Worm (Caenorhabditis elegans) whole organism, L3 larva: ENCODE results near the gene EEED8.15.
A peak's percentile ranks its signal among the peaks of the same experiment; 100 is the strongest.

ENCODE experiments used
- R02D3.7 ChIP-seq: fragments of 150-350 bp; optimal IDR thresholded peaks from 2 replicates; lab custom pipeline; 2014; ENCODE audit warnings: missing biosample characterization, missing genetic modification characterization
- ZK546.5 ChIP-seq: sonication (generic microtip); optimal IDR thresholded peaks from 2 replicates; lab custom pipeline; 2017; ENCODE audit warnings: missing biosample characterization, missing genetic modification characterization
- ceh-16 ChIP-seq: sonication (generic microtip); optimal IDR thresholded peaks from 2 replicates; lab custom pipeline; 2017; ENCODE audit warnings: missing biosample characterization, missing genetic modification characterization
- daf-12 ChIP-seq: fragments of 150-350 bp; optimal IDR thresholded peaks from 2 replicates; lab custom pipeline; 2014; ENCODE audit warnings: missing biosample characterization, missing genetic modification reagents, missing genetic modification characterization
- egl-27 ChIP-seq: sonication (generic microtip); optimal IDR thresholded peaks from 4 replicates; lab custom pipeline; 2017; ENCODE audit warnings: missing biosample characterization, missing genetic modification reagents, missing genetic modification characterization
- egl-5 ChIP-seq: fragments of 150-350 bp; optimal IDR thresholded peaks from 2 replicates; lab custom pipeline; 2017; ENCODE audit warnings: missing biosample characterization, missing genetic modification reagents, missing genetic modification characterization, inconsistent platforms
- elt-2 ChIP-seq: sonication (generic microtip); optimal IDR thresholded peaks from 2 replicates; lab custom pipeline; 2016; ENCODE audit warnings: missing genetic modification reagents, mild to moderate bottlenecking, missing genetic modification characterization, missing compliant biosample characterization
- elt-3 ChIP-seq, 3 experiments: fragments of 150-350 bp in 1 of 3; sonication (generic microtip) in 2 of 3; optimal IDR thresholded peaks; 2 replicates in 2 of 3; 4 replicates in 1 of 3; lab custom pipeline; 2014 to 2017; ENCODE audit warnings: missing biosample characterization in 3 of 3, missing genetic modification characterization in 3 of 3
- eor-1 ChIP-seq, 2 experiments: fragments of 150-350 bp; optimal IDR thresholded peaks; 2 replicates each; lab custom pipeline; 2014 to 2018; ENCODE audit warnings: missing biosample characterization in 2 of 2, missing genetic modification characterization in 2 of 2
- fos-1 ChIP-seq: fragments of 150-350 bp; optimal IDR thresholded peaks from 2 replicates; lab custom pipeline; 2014; ENCODE audit warnings: missing biosample characterization, missing genetic modification characterization
- hmg-11 ChIP-seq: sonication (generic microtip); optimal IDR thresholded peaks from 2 replicates; lab custom pipeline; 2016; ENCODE audit warnings: missing genetic modification characterization, missing compliant biosample characterization
- jun-1 ChIP-seq: fragments of 150-350 bp; optimal IDR thresholded peaks from 2 replicates; lab custom pipeline; 2014; ENCODE audit warnings: missing biosample characterization, missing genetic modification reagents, missing genetic modification characterization
- lin-39 ChIP-seq: fragments of 150-350 bp; optimal IDR thresholded peaks from 2 replicates; lab custom pipeline; 2018; ENCODE audit warnings: missing biosample characterization, missing genetic modification reagents, missing genetic modification characterization
- lsy-12 ChIP-seq: sonication (generic microtip); optimal IDR thresholded peaks from 2 replicates; lab custom pipeline; 2016; ENCODE audit warnings: mild to moderate bottlenecking, missing genetic modification characterization, missing compliant biosample characterization
- mml-1 ChIP-seq: fragments of 150-350 bp; sonication (generic microtip); optimal IDR thresholded peaks from 3 replicates; lab custom pipeline; 2014; ENCODE audit warnings: missing biosample characterization, missing genetic modification characterization
- nhr-11 ChIP-seq: fragments of 150-350 bp; optimal IDR thresholded peaks from 2 replicates; lab custom pipeline; 2014; ENCODE audit warnings: missing biosample characterization, missing genetic modification characterization
- nhr-12 ChIP-seq: fragments of 150-350 bp; optimal IDR thresholded peaks from 2 replicates; lab custom pipeline; 2014; ENCODE audit warnings: missing biosample characterization, missing genetic modification characterization
- nhr-23 ChIP-seq: fragments of 150-350 bp; optimal IDR thresholded peaks from 2 replicates; lab custom pipeline; 2014; ENCODE audit warnings: missing biosample characterization, missing genetic modification reagents, missing genetic modification characterization
- nhr-237 ChIP-seq: fragments of 150-350 bp; optimal IDR thresholded peaks from 2 replicates; lab custom pipeline; 2014; ENCODE audit warnings: missing biosample characterization, missing genetic modification characterization
- nhr-28 ChIP-seq: fragments of 150-350 bp; optimal IDR thresholded peaks from 2 replicates; lab custom pipeline; 2014; ENCODE audit warnings: missing biosample characterization, missing genetic modification characterization
- nhr-43 ChIP-seq: sonication (generic microtip); optimal IDR thresholded peaks from 2 replicates; lab custom pipeline; 2016; ENCODE audit warnings: mild to moderate bottlenecking, missing genetic modification characterization, missing compliant biosample characterization; ENCODE audit not compliant: poor library complexity, severe bottlenecking
- nhr-67 ChIP-seq: fragments of 150-350 bp; optimal IDR thresholded peaks from 2 replicates; lab custom pipeline; 2014; ENCODE audit warnings: missing biosample characterization, missing genetic modification characterization
- nhr-76 ChIP-seq: fragments of 150-350 bp; sonication (generic microtip); optimal IDR thresholded peaks from 5 replicates; lab custom pipeline; 2014; ENCODE audit warnings: missing biosample characterization, missing genetic modification characterization
- nhr-77 ChIP-seq: fragments of 150-350 bp; optimal IDR thresholded peaks from 2 replicates; lab custom pipeline; 2014; ENCODE audit warnings: missing biosample characterization, missing genetic modification characterization
- pha-4 ChIP-seq: fragments of 150-350 bp; optimal IDR thresholded peaks from 2 replicates; lab custom pipeline; 2014; ENCODE audit warnings: missing biosample characterization, missing genetic modification reagents, missing genetic modification characterization
- pqm-1 ChIP-seq: fragments of 150-350 bp; optimal IDR thresholded peaks from 2 replicates; lab custom pipeline; 2017; ENCODE audit warnings: missing biosample characterization, missing genetic modification characterization, inconsistent platforms
- sea-2 ChIP-seq: fragments of 150-350 bp; sonication (generic microtip); optimal IDR thresholded peaks from 4 replicates; lab custom pipeline; 2014; ENCODE audit warnings: missing biosample characterization, missing genetic modification reagents, missing genetic modification characterization
- skn-1 ChIP-seq: fragments of 150-350 bp; optimal IDR thresholded peaks from 2 replicates; lab custom pipeline; 2014; ENCODE audit warnings: missing biosample characterization, missing genetic modification characterization
- tbx-2 ChIP-seq: sonication (generic microtip); optimal IDR thresholded peaks from 2 replicates; lab custom pipeline; 2016; ENCODE audit warnings: mild to moderate bottlenecking, missing genetic modification characterization, missing compliant biosample characterization
- unc-39 ChIP-seq: sonication (generic microtip); optimal IDR thresholded peaks from 4 replicates; lab custom pipeline; 2017; ENCODE audit warnings: missing biosample characterization, missing genetic modification characterization
- unc-62 ChIP-seq: fragments of 150-350 bp; sonication (generic microtip); optimal IDR thresholded peaks from 4 replicates; lab custom pipeline; 2014; ENCODE audit warnings: missing biosample characterization, missing genetic modification reagents, missing genetic modification characterization
- zag-1 ChIP-seq: fragments of 150-350 bp; optimal IDR thresholded peaks from 2 replicates; lab custom pipeline; 2014; ENCODE audit warnings: missing biosample characterization, missing genetic modification characterization
- ztf-11 ChIP-seq: fragments of 150-350 bp; optimal IDR thresholded peaks from 2 replicates; lab custom pipeline; 2014; ENCODE audit warnings: missing biosample characterization, missing genetic modification characterization

The EEED8.15 gene

DNA sequence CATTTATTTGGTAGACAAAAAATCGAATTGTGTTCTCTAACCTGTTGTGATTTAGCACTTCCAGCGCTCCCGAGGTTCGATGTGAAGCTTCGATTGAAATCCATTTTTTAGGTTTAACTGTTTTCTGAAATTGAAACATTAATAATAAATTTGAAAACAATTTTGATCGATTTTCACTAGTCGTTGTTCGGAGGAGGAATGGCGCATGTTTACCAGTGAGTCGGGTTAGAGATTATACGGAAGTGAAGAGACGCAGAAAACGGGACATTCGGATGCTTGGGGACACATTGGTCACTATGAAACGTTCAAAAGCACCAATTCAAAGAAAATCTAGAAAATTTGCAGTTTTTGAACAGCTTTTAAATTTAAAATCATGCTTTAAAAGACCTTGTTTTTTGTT, 20.2 kb upstream of the EEED8.15 start, which contains the start of gene fbxl-3:
fbxl-3 (minus strand) TSS at position 124 of the 400 bp plus-strand sequence.
- TF ChIP-seq nhr-237 (tag; lab: Kevin White, UChicago): no peak
- TF ChIP-seq hmg-11 (tag; lab: Kevin White, UChicago): peak; percentile 22
- no peak for TF ChIP-seq nhr-28 (tag; lab: Kevin White, UChicago)
- no peak for TF ChIP-seq eor-1 (tag; optimal IDR thresholded peaks at IDR 0.05; lab: Kevin White, UChicago)
- no peak for TF ChIP-seq zag-1 (tag; lab: Kevin White, UChicago)
- no peak for TF ChIP-seq nhr-77 (tag; lab: Kevin White, UChicago)

ce11 chrII:5399201-5399600, 19.8 kb upstream of the EEED8.15 start, which contains the start of gene mog-5:
TSS of gene mog-5 (plus strand) at chrII:5399538.
- TF ChIP-seq elt-2 (peak; percentile 40), nhr-67 (tag; lab: Kevin White, UChicago) (no peak), pha-4 (tag; lab: Kevin White, UChicago) (peak; percentile 50), hmg-11 (tag; lab: Kevin White, UChicago) (peak; percentile 30)
- TF ChIP-seq, all 47 proteins: peak for 3

- TF ChIP-seq pqm-1 (tag; lab: Kevin White, UChicago) (no peak), egl-5 (tag; lab: Kevin White, UChicago) (no peak), lsy-12 (tag; lab: Kevin White, UChicago) (no peak), fos-1 (tag; lab: Kevin White, UChicago) (no peak), ceh-16 (tag; lab: Kevin White, UChicago) (no peak), R02D3.7 (tag; lab: Kevin White, UChicago) (no peak), nhr-67 (tag; lab: Kevin White, UChicago) (no peak), hmg-11 (tag; lab: Kevin White, UChicago) (no peak), ZK546.5 (tag; lab: Kevin White, UChicago) (no peak), nhr-43 (tag; lab: Kevin White, UChicago) (no peak), unc-39 (tag; lab: Kevin White, UChicago) (no peak), nhr-12 (tag; lab: Kevin White, UChicago) (no peak), elt-3 (tag; optimal IDR thresholded peaks at IDR 0.05; lab: Kevin White, UChicago) (no peak), lin-39 (tag; lab: Kevin White, UChicago) (no peak), ztf-11 (tag; lab: Kevin White, UChicago) (no peak), tbx-2 (no peak)
Observed at ce11 chrII:5407548-5407947, 11.5 kb upstream of the EEED8.15 start, which contains the start of gene clec-141. TSS of gene clec-141 (minus strand) at chrII:5407648.

- TF ChIP-seq pqm-1 (tag; lab: Kevin White, UChicago) (no peak), mml-1 (tag; lab: Kevin White, UChicago) (no peak), nhr-23 (tag; lab: Kevin White, UChicago) (no peak), egl-5 (tag; lab: Kevin White, UChicago) (no peak), tbx-2 (no peak), nhr-76 (tag; lab: Kevin White, UChicago) (no peak), daf-12 (tag; lab: Kevin White, UChicago) (no peak), nhr-28 (tag; lab: Kevin White, UChicago) (no peak)
Observed at ce11 chrII:5408924-5409323, 10.1 kb upstream of the EEED8.15 start, which contains the start of the genes EEED8.12 and EEED8.4. TSS of gene EEED8.12 (minus strand) at chrII:5409024. TSS of gene EEED8.4 (plus strand) at chrII:5409319.

DNA sequence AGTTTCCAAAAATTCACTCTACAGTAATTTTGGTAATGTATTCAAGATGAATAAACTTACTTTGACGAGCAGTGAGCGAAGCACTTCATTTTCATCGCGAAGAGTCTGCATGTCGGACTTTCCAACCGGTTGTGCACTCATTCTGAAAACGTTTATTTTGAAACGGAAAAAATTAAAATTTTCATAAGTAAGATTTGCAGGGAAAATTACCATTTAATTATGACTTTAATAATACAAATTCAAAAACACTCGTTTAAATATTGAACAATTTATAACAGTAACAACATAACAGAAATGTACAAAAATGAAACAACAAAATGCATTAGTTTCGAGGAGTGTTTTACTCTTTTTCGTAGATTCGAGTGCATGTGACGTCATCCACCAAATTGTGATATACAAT, 6.6 kb upstream of the EEED8.15 start, which contains the start of the genes EEED8.13 and EEED8.18:
EEED8.13 (minus strand) TSS at position 101 of the 400 bp plus-strand sequence.
EEED8.18 (minus strand) TSS at position 144 of the 400 bp plus-strand sequence.
- TF ChIP-seq unc-62 (GFP tag; lab: Kevin White, UChicago): no peak
- no peak for TF ChIP-seq nhr-23 (tag; lab: Kevin White, UChicago)
- TF ChIP-seq jun-1 (tag; lab: Kevin White, UChicago): no peak
- TF ChIP-seq ceh-16 (tag; lab: Kevin White, UChicago): no peak

ce11 chrII:5414040-5414439, 5.0 kb upstream of the EEED8.15 start, which contains the start of the genes EEED8.14 and EEED8.3:
TSS of gene EEED8.14 (minus strand) at chrII:5414052.
TSS of gene EEED8.3 (plus strand) at chrII:5414276.
- TF ChIP-seq pha-4 (tag; lab: Kevin White, UChicago): no peak
- no peak for TF ChIP-seq R02D3.7 (tag; lab: Kevin White, UChicago)
- TF ChIP-seq skn-1: no peak
- no peak for TF ChIP-seq nhr-23 (tag; lab: Kevin White, UChicago)
- TF ChIP-seq egl-27 (tag; lab: Kevin White, UChicago): no peak
- no peak for TF ChIP-seq sea-2
- TF ChIP-seq nhr-11: no peak
